Fruit fly (Drosophila melanogaster) whole organism, adult: ENCODE results near the gene mwh.

ENCODE experiments used
- CG11617 ChIP-seq: fragments of 200-800 bp; sonication (Bioruptor generic); optimal IDR thresholded peaks from 2 replicates; lab custom pipeline; 2017; ENCODE audit warnings: mild to moderate bottlenecking, missing biosample characterization, missing genetic modification reagents, missing genetic modification characterization
- CG12768 ChIP-seq: fragments of 200-800 bp; sonication (Bioruptor generic); optimal IDR thresholded peaks from 2 replicates; lab custom pipeline; 2017; ENCODE audit warnings: missing biosample characterization, missing genetic modification characterization, mild to moderate bottlenecking, moderate library complexity, missing genetic modification reagents
- CG14711 ChIP-seq: fragments of 200-800 bp; sonication (Bioruptor generic); optimal IDR thresholded peaks from 2 replicates; lab custom pipeline; 2018; ENCODE audit warnings: missing biosample characterization, mild to moderate bottlenecking, missing genetic modification characterization, moderate library complexity
- CG1620 ChIP-seq: fragments of 200-800 bp; sonication (Bioruptor generic); optimal IDR thresholded peaks from 2 replicates; lab custom pipeline; 2016; ENCODE audit warnings: missing biosample characterization, missing genetic modification characterization
- CG33017 ChIP-seq: fragments of 200-800 bp; sonication (Bioruptor generic); optimal IDR thresholded peaks from 2 replicates; lab custom pipeline; 2018; ENCODE audit warnings: missing biosample characterization, mild to moderate bottlenecking, missing genetic modification characterization, moderate library complexity
- CG5204 ChIP-seq: fragments of 200-800 bp; sonication (Bioruptor generic); optimal IDR thresholded peaks from 2 replicates; lab custom pipeline; 2016; ENCODE audit warnings: missing biosample characterization, missing genetic modification characterization
- CG7045 ChIP-seq: fragments of 200-800 bp; sonication (Bioruptor generic); optimal IDR thresholded peaks from 2 replicates; lab custom pipeline; 2017; ENCODE audit warnings: missing biosample characterization, mild to moderate bottlenecking, missing genetic modification characterization
- CG7101 ChIP-seq: fragments of 200-800 bp; sonication (Bioruptor generic); optimal IDR thresholded peaks from 2 replicates; lab custom pipeline; 2018; ENCODE audit warnings: missing biosample characterization, mild to moderate bottlenecking, missing genetic modification characterization, moderate library complexity
- Clk ChIP-seq: fragments of 200-800 bp; sonication (Bioruptor generic); optimal IDR thresholded peaks from 2 replicates; lab custom pipeline; 2017; ENCODE audit warnings: missing biosample characterization, missing genetic modification characterization
- Crg-1 ChIP-seq: fragments of 200-800 bp; sonication (Bioruptor generic); optimal IDR thresholded peaks from 2 replicates; lab custom pipeline; 2016; ENCODE audit warnings: missing biosample characterization, missing genetic modification characterization
- Hr96 ChIP-seq: fragments of 200-800 bp; sonication (Bioruptor generic); optimal IDR thresholded peaks from 2 replicates; lab custom pipeline; 2016; ENCODE audit warnings: missing biosample characterization, missing genetic modification characterization
- Mnt ChIP-seq: fragments of 200-800 bp; sonication (Bioruptor generic); optimal IDR thresholded peaks from 2 replicates; lab custom pipeline; 2016; ENCODE audit warnings: missing biosample characterization, mild to moderate bottlenecking, missing genetic modification characterization
- bab1 ChIP-seq: fragments of 200-800 bp; sonication (Bioruptor generic); optimal IDR thresholded peaks from 3 replicates; lab custom pipeline; 2019; ENCODE audit warnings: missing biosample characterization, mild to moderate bottlenecking, missing genetic modification characterization, moderate library complexity
- cic ChIP-seq: fragments of 200-800 bp; sonication (Bioruptor generic); optimal IDR thresholded peaks from 2 replicates; lab custom pipeline; 2017; ENCODE audit warnings: missing biosample characterization, mild to moderate bottlenecking, missing genetic modification characterization, moderate library complexity
- cnc ChIP-seq, 2 experiments: fragments of >200 bp; optimal IDR thresholded peaks; 2 replicates each; lab custom pipeline; 2017
- kay ChIP-seq: fragments of 200-800 bp; sonication (Bioruptor generic); peaks from one replicate; lab custom pipeline; 2016; ENCODE audit warnings: missing biosample characterization, missing genetic modification characterization, borderline replicate concordance
- ovo ChIP-seq: fragments of 200-800 bp; sonication (Bioruptor generic); optimal IDR thresholded peaks from 2 replicates; lab custom pipeline; 2016; ENCODE audit warnings: missing biosample characterization, missing genetic modification characterization
- pad ChIP-seq: fragments of 200-800 bp; sonication (Bioruptor generic); optimal IDR thresholded peaks from 3 replicates; lab custom pipeline; 2017; ENCODE audit warnings: missing biosample characterization, missing genetic modification characterization, mild to moderate bottlenecking, moderate library complexity, missing genetic modification reagents
- tj ChIP-seq: fragments of 200-800 bp; sonication (Bioruptor generic); optimal IDR thresholded peaks from 3 replicates; lab custom pipeline; 2017; ENCODE audit warnings: missing biosample characterization, mild to moderate bottlenecking, missing genetic modification characterization, moderate library complexity
- toe ChIP-seq: fragments of 200-800 bp; sonication (Bioruptor generic); optimal IDR thresholded peaks from 2 replicates; lab custom pipeline; 2016; ENCODE audit warnings: missing biosample characterization, missing genetic modification characterization

mwh gene

dm6 chr3L:1211096-1211495, 10.5 kb downstream of the mwh start, which contains the start of gene LysD:
LysD (minus strand) TSS chr3L:1211196.
- no peak for TF ChIP-seq Clk
- TF ChIP-seq CG5204 (GFP tag; lab: Kevin White, UChicago), result no peak
- TF ChIP-seq CG33017, result no peak
- no peak for TF ChIP-seq CG7045 (GFP tag; lab: Kevin White, UChicago)
- no peak for TF ChIP-seq bab1 (GFP tag; lab: Kevin White, UChicago)
- TF ChIP-seq Mnt (GFP tag; lab: Kevin White, UChicago), result no peak
- TF ChIP-seq Crg-1 (GFP tag; lab: Kevin White, UChicago), result no peak
- no peak for TF ChIP-seq toe (GFP tag; lab: Kevin White, UChicago)
- TF ChIP-seq CG12768 (GFP tag; lab: Kevin White, UChicago), result no peak
- no peak for TF ChIP-seq pad (GFP tag; lab: Kevin White, UChicago)
- TF ChIP-seq CG7101, result no peak
- TF ChIP-seq cic (GFP tag; lab: Kevin White, UChicago), result no peak
- TF ChIP-seq ovo (GFP tag; lab: Kevin White, UChicago), result no peak
- TF ChIP-seq cnc (optimal IDR thresholded peaks at IDR 0.05; lab: Kevin White, UChicago), result no peak
- no peak for TF ChIP-seq CG11617
- no peak for TF ChIP-seq CG14711 (tag; lab: Kevin White, UChicago)
- TF ChIP-seq tj (GFP tag; lab: Kevin White, UChicago), result no peak

- TF ChIP-seq CG33017 (no peak), CG1620 (no peak), Mnt (GFP tag; lab: Kevin White, UChicago) (no peak), CG11617 (no peak), Clk (no peak), bab1 (GFP tag; lab: Kevin White, UChicago) (no peak), CG7101 (no peak), ovo (GFP tag; lab: Kevin White, UChicago) (no peak), toe (GFP tag; lab: Kevin White, UChicago) (no peak), CG5204 (GFP tag; lab: Kevin White, UChicago) (no peak)
Measured at dm6 chr3L:1212113-1212512, 11.5 kb downstream of the mwh start.

- TF ChIP-seq tj (GFP tag; lab: Kevin White, UChicago) (no peak), Clk (no peak), toe (GFP tag; lab: Kevin White, UChicago) (no peak), CG5204 (GFP tag; lab: Kevin White, UChicago) (no peak), pad (GFP tag; lab: Kevin White, UChicago) (no peak), CG14711 (tag; lab: Kevin White, UChicago) (no peak), ovo (GFP tag; lab: Kevin White, UChicago) (no peak), kay (no peak), CG7045 (GFP tag; lab: Kevin White, UChicago) (no peak), Mnt (GFP tag; lab: Kevin White, UChicago) (no peak), CG11617 (no peak), CG1620 (no peak), CG7101 (no peak), CG33017 (no peak)
Measured at dm6 chr3L:1212571-1212970, 12.0 kb downstream of the mwh start, which contains the start of gene LysE. LysE (plus strand) TSS chr3L:1212827.

dm6 chr3L:1216460-1216859, 15.9 kb downstream of the mwh start:
- TF ChIP-seq kay (no peak), CG14711 (tag; lab: Kevin White, UChicago) (no peak)

- TF ChIP-seq CG5204 (GFP tag; lab: Kevin White, UChicago), result no peak
- TF ChIP-seq cic (GFP tag; lab: Kevin White, UChicago), result no peak
- no peak for TF ChIP-seq CG7045 (GFP tag; lab: Kevin White, UChicago)
- TF ChIP-seq ovo (GFP tag; lab: Kevin White, UChicago), result no peak
- TF ChIP-seq CG12768 (GFP tag; lab: Kevin White, UChicago), result no peak
- TF ChIP-seq CG1620, result no peak
- TF ChIP-seq Clk, result no peak
- TF ChIP-seq Hr96 (GFP tag; lab: Kevin White, UChicago), result no peak
- TF ChIP-seq kay, result no peak
- TF ChIP-seq CG33017, result no peak
- TF ChIP-seq tj (GFP tag; lab: Kevin White, UChicago), result no peak
Measured at dm6 chr3L:1218596-1218995, 18.0 kb downstream of the mwh start, which contains the start of gene LysP. LysP (minus strand) TSS chr3L:1218696.

dm6 chr3L:1227303-1227797, 26.8 kb downstream of the mwh start, which contains the start of gene LysS:
LysS (plus strand) TSS chr3L:1227747.
- TF ChIP-seq Crg-1 (GFP tag; lab: Kevin White, UChicago) (no peak), CG5204 (GFP tag; lab: Kevin White, UChicago) (no peak), CG7101 (no peak), tj (GFP tag; lab: Kevin White, UChicago) (no peak), CG11617 (no peak), toe (GFP tag; lab: Kevin White, UChicago) (no peak), Hr96 (GFP tag; lab: Kevin White, UChicago) (no peak), CG1620 (no peak), Mnt (GFP tag; lab: Kevin White, UChicago) (no peak), CG14711 (tag; lab: Kevin White, UChicago) (no peak), CG7045 (GFP tag; lab: Kevin White, UChicago) (no peak), Clk (no peak), kay (no peak), pad (GFP tag; lab: Kevin White, UChicago) (no peak), CG12768 (GFP tag; lab: Kevin White, UChicago) (no peak), cic (GFP tag; lab: Kevin White, UChicago) (no peak), cnc (optimal IDR thresholded peaks at IDR 0.05; lab: Kevin White, UChicago) (no peak), CG33017 (no peak), bab1 (GFP tag; lab: Kevin White, UChicago) (no peak), ovo (GFP tag; lab: Kevin White, UChicago) (no peak)
